Fruit fly (Drosophila melanogaster): ENCODE measurements around the gene REPTOR-BP.

REPTOR-BP gene

dm6 chr2L:10299810-10300147, 35.9 kb downstream of the REPTOR-BP start, which contains the start of gene CYLD (continued):
- TF ChIP-seq tio (GFP tag; optimal IDR thresholded peaks at IDR 0.05) = peak; percentile 56
- TF ChIP-seq CG11456 (GFP tag; IDR thresholded peaks at IDR 0.05) = no peak
- peak; percentile 70 for TF ChIP-seq CG15601 (tag; optimal IDR thresholded peaks at IDR 0.05)
- TF ChIP-seq sqz (GFP tag; optimal IDR thresholded peaks at IDR 0.05) = peak; percentile 50
- peak in 1 of 2 experiments; percentile 26 for TF ChIP-seq Pdp1 (GFP tag; optimal IDR thresholded peaks at IDR 0.05)
- TF ChIP-seq BtbVII (GFP tag; optimal IDR thresholded peaks at IDR 0.05) = peak; percentile 41
- TF ChIP-seq nerfin-1 (tag; optimal IDR thresholded peaks at IDR 0.05) = peak; percentile 37
- TF ChIP-seq CG16863 (GFP tag; optimal IDR thresholded peaks at IDR 0.05) = peak; percentile 14
- TF ChIP-seq CG9727 (GFP tag; optimal IDR thresholded peaks at IDR 0.05) = peak; percentile 72
- TF ChIP-seq odd (GFP tag; optimal IDR thresholded peaks at IDR 0.05) = peak; percentile 70
- TF ChIP-seq Ada2b (GFP tag; IDR thresholded peaks at IDR 0.05) = peak; percentile 40; the same call in 1 of the 2 replicates
- peak; percentile 71 for TF ChIP-seq Hr3 (GFP tag; optimal IDR thresholded peaks at IDR 0.05)
- TF ChIP-seq CG9215 (GFP tag; IDR thresholded peaks at IDR 0.05) = no peak
- TF ChIP-seq CG17385 (GFP tag; optimal IDR thresholded peaks at IDR 0.05) = peak; percentile 75
- TF ChIP-seq CG2120 (GFP tag; optimal IDR thresholded peaks at IDR 0.05) = peak; percentile 76
- peak; percentile 17 for TF ChIP-seq bab2 (GFP tag; optimal IDR thresholded peaks at IDR 0.05)
- no peak for TF ChIP-seq Stat92E (GFP tag; optimal IDR thresholded peaks at IDR 0.05)
- peak; percentile 56 for TF ChIP-seq MBD-R2 (GFP tag; IDR thresholded peaks at IDR 0.05)
- peak; percentile 44 for TF ChIP-seq CG13624 (GFP tag; optimal IDR thresholded peaks at IDR 0.05)
- TF ChIP-seq prd (optimal IDR thresholded peaks at IDR 0.05) = no peak
- peak; percentile 67 for TF ChIP-seq prd (GFP tag; IDR thresholded peaks at IDR 0.05)
- TF ChIP-seq CHES-1-like (GFP tag; optimal IDR thresholded peaks at IDR 0.05) = peak; percentile 27
- TF ChIP-seq lilli (GFP tag; optimal IDR thresholded peaks at IDR 0.05) = peak; percentile 53
- TF ChIP-seq CG17829 (tag; optimal IDR thresholded peaks at IDR 0.05) = peak; percentile 85
- TF ChIP-seq sob (GFP tag; IDR thresholded peaks at IDR 0.05) = peak; percentile 66; the same call in 1 of the 2 replicates
- peak; percentile 57 for TF ChIP-seq CG6683 (GFP tag; optimal IDR thresholded peaks at IDR 0.05)
- TF ChIP-seq Trl (optimal IDR thresholded peaks at IDR 0.05) = no peak
- TF ChIP-seq Trl (GFP tag; optimal IDR thresholded peaks at IDR 0.05) = peak; percentile 31
- peak; percentile 42 for TF ChIP-seq CG18764 (GFP tag; optimal IDR thresholded peaks at IDR 0.05)
- peak; percentile 76 for TF ChIP-seq Meics (GFP tag; optimal IDR thresholded peaks at IDR 0.05)
- peak; percentile 49 for TF ChIP-seq CG15696 (tag; optimal IDR thresholded peaks at IDR 0.05)
- TF ChIP-seq CG12942 (GFP tag; optimal IDR thresholded peaks at IDR 0.05) = peak; percentile 60
- TF ChIP-seq CG8290 (GFP tag; optimal IDR thresholded peaks at IDR 0.05) = peak; percentile 4
- TF ChIP-seq CG8290 (tag; optimal IDR thresholded peaks at IDR 0.05) = peak in 1 of 2 experiments; percentile 75
- TF ChIP-seq Nf-YA (GFP tag; IDR thresholded peaks at IDR 0.05) = 0 out of 2 replicates have a peak, but pooled peaks have one; percentile 35
- peak; percentile 50 for TF ChIP-seq CG9437 (GFP tag; optimal IDR thresholded peaks at IDR 0.05)
- no peak for TF ChIP-seq CG12071 (GFP tag; optimal IDR thresholded peaks at IDR 0.05)
- peak; percentile 83 for TF ChIP-seq CG8924 (tag; optimal IDR thresholded peaks at IDR 0.05)
- TF ChIP-seq CG13424 (tag; optimal IDR thresholded peaks at IDR 0.05) = peak; percentile 79
- peak; percentile 59 for TF ChIP-seq onecut (GFP tag; IDR thresholded peaks at IDR 0.05)
- TF ChIP-seq tap (tag; optimal IDR thresholded peaks at IDR 0.05) = peak; percentile 68
- TF ChIP-seq mam (GFP tag; optimal IDR thresholded peaks at IDR 0.05) = peak; percentile 30
- 0 out of 2 replicates have a peak, but pooled peaks have one; percentile 39 for TF ChIP-seq CG14441 (GFP tag; IDR thresholded peaks at IDR 0.05)
- TF ChIP-seq MESR4 (GFP tag; optimal IDR thresholded peaks at IDR 0.05) = peak; percentile 26
- peak; percentile 77 for TF ChIP-seq az2 (GFP tag; optimal IDR thresholded peaks at IDR 0.05)
- no peak for TF ChIP-seq CG7372 (GFP tag; IDR thresholded peaks at IDR 0.05)
- TF ChIP-seq E2f2 (GFP tag; IDR thresholded peaks at IDR 0.05) = peak; percentile 65
- peak; percentile 55; the same call in 1 of the 2 replicates for TF ChIP-seq ara (GFP tag; IDR thresholded peaks at IDR 0.05)
- TF ChIP-seq zfh1 (GFP tag; IDR thresholded peaks at IDR 0.05) = peak; percentile 81
- TF ChIP-seq sr (GFP tag; IDR thresholded peaks at IDR 0.05) = no peak
- peak; percentile 76; the same call in 1 of the 2 replicates for TF ChIP-seq CG14014 (GFP tag; IDR thresholded peaks at IDR 0.05)
- TF ChIP-seq Chrac-16 (GFP tag; optimal IDR thresholded peaks at IDR 0.05) = peak; percentile 60
